Fruit fly (Drosophila melanogaster): ENCODE results near the gene eRF3.

The eRF3 gene

dm6 chr2L:12487311-12487710, 53.1 kb downstream of the eRF3 start (continued):
- no peak for TF ChIP-seq CG17829 (tag; optimal IDR thresholded peaks at IDR 0.05)
- TF ChIP-seq GATAe (GFP tag; conservative IDR thresholded peaks at IDR 0.05) = no peak
- TF ChIP-seq ci (GFP tag; IDR thresholded peaks at IDR 0.05) = peak; percentile 76
- TF ChIP-seq CG31441 (GFP tag; IDR thresholded peaks at IDR 0.05) = peak; percentile 19; the same call in 1 of the 2 replicates
- TF ChIP-seq Oaz (GFP tag; IDR thresholded peaks at IDR 0.05) = no peak
- TF ChIP-seq CG8478 (optimal IDR thresholded peaks at IDR 0.05) = no peak
- TF ChIP-seq Gug (GFP tag; IDR thresholded peaks at IDR 0.05) = no peak
- TF ChIP-seq CG4617 (GFP tag; optimal IDR thresholded peaks at IDR 0.05; ENCODE audit: borderline replicate concordance) = no peak
- peak; percentile 33 for TF ChIP-seq twi (tag; optimal IDR thresholded peaks at IDR 0.05)
- no peak for TF ChIP-seq amos (GFP tag; IDR thresholded peaks at IDR 0.05; ENCODE audit: partially characterized antibody)
- no peak for TF ChIP-seq CG7839 (tag; optimal IDR thresholded peaks at IDR 0.05)
- TF ChIP-seq gsb-n (tag; optimal IDR thresholded peaks at IDR 0.05) = peak; percentile 71
- no peak for TF ChIP-seq CG14667 (GFP tag; IDR thresholded peaks at IDR 0.05)
- TF ChIP-seq CG10321 (GFP tag; IDR thresholded peaks at IDR 0.05) = no peak
- no peak for TF ChIP-seq unc-4 (GFP tag; IDR thresholded peaks at IDR 0.05; ENCODE audit: partially characterized antibody)
- TF ChIP-seq HmgD (GFP tag; optimal IDR thresholded peaks at IDR 0.05) = no peak
- TF ChIP-seq slp2 (GFP tag; optimal IDR thresholded peaks at IDR 0.05) = no peak
- peak; percentile 46 for TF ChIP-seq trem (tag; optimal IDR thresholded peaks at IDR 0.05)
- no peak for TF ChIP-seq emc (GFP tag; optimal IDR thresholded peaks at IDR 0.05)
- TF ChIP-seq tio (GFP tag; optimal IDR thresholded peaks at IDR 0.05) = no peak
- peak; percentile 49 for TF ChIP-seq CG31365 (tag; optimal IDR thresholded peaks at IDR 0.05)
- TF ChIP-seq CG4820 (GFP tag; optimal IDR thresholded peaks at IDR 0.05) = no peak
- TF ChIP-seq sqz (GFP tag; optimal IDR thresholded peaks at IDR 0.05) = peak; percentile 25
- no peak for TF ChIP-seq Dref (GFP tag; IDR thresholded peaks at IDR 0.05)
- no peak for TF ChIP-seq CG17802 (tag; optimal IDR thresholded peaks at IDR 0.05)
- TF ChIP-seq YL-1 (GFP tag; optimal IDR thresholded peaks at IDR 0.05) = peak; percentile 13
- TF ChIP-seq pros (GFP tag; optimal IDR thresholded peaks at IDR 0.05) = no peak
- no peak for TF ChIP-seq CG14441 (GFP tag; IDR thresholded peaks at IDR 0.05)
- TF ChIP-seq C15 (GFP tag; IDR thresholded peaks at IDR 0.05) = no peak
- no peak for TF ChIP-seq ash1 (GFP tag; optimal IDR thresholded peaks at IDR 0.05)
- TF ChIP-seq Hey (tag; optimal IDR thresholded peaks at IDR 0.05) = no peak
- TF ChIP-seq trh (GFP tag; optimal IDR thresholded peaks at IDR 0.05) = no peak
- peak; percentile 52 for TF ChIP-seq Blimp-1 (GFP tag; optimal IDR thresholded peaks at IDR 0.05)
- TF ChIP-seq CG12236 (GFP tag; optimal IDR thresholded peaks at IDR 0.05) = no peak
- TF ChIP-seq CG3995 (GFP tag; optimal IDR thresholded peaks at IDR 0.05) = no peak
- peak; percentile 72 for TF ChIP-seq dmrt11E (tag; optimal IDR thresholded peaks at IDR 0.05)
- TF ChIP-seq CG8281 (tag; optimal IDR thresholded peaks at IDR 0.05) = peak; percentile 26
- peak; percentile 39 for TF ChIP-seq CG8924 (tag; optimal IDR thresholded peaks at IDR 0.05)
- TF ChIP-seq Sry-δ (GFP tag; optimal IDR thresholded peaks at IDR 0.05) = no peak
- TF ChIP-seq pita (GFP tag; optimal IDR thresholded peaks at IDR 0.05) = no peak
- TF ChIP-seq Rfx (GFP tag; IDR thresholded peaks at IDR 0.05) = peak; percentile 19; the same call in 1 of the 2 replicates
- no peak for TF ChIP-seq Dad (GFP tag; optimal IDR thresholded peaks at IDR 0.05)
- no peak for TF ChIP-seq Ets65A (GFP tag)
- peak; percentile 42 for TF ChIP-seq gcm (GFP tag; optimal IDR thresholded peaks at IDR 0.05)
- peak; percentile 10; the same call in 1 of the 2 replicates for TF ChIP-seq E2f2 (GFP tag; IDR thresholded peaks at IDR 0.05)
- TF ChIP-seq Bteb2 (GFP tag; optimal IDR thresholded peaks at IDR 0.05) = no peak
- no peak for TF ChIP-seq pnt (GFP tag; optimal IDR thresholded peaks at IDR 0.05)
- no peak for TF ChIP-seq gce (GFP tag; IDR thresholded peaks at IDR 0.05)
- TF ChIP-seq CG18764 (GFP tag; optimal IDR thresholded peaks at IDR 0.05) = no peak
- peak; percentile 58 for TF ChIP-seq CG18262 (tag; optimal IDR thresholded peaks at IDR 0.05)
- TF ChIP-seq CG15011 (GFP tag; optimal IDR thresholded peaks at IDR 0.05) = peak; percentile 38
- no peak for TF ChIP-seq crc (GFP tag; optimal IDR thresholded peaks at IDR 0.05)
- TF ChIP-seq ato (GFP tag; IDR thresholded peaks at IDR 0.05; ENCODE audit: partially characterized antibody) = no peak

Data from whole organism, embryonic.